Worm (Caenorhabditis elegans) whole organism, young adult: ENCODE data around the gene ham-2.
A peak's percentile ranks its signal among the peaks of the same experiment; 100 is the strongest.

ENCODE experiments used
- B0336.3 ChIP-seq: fragments of 200-800 bp; sonication (Bioruptor generic); IDR thresholded peaks from 2 replicates; pipeline ENCODE4 v1.3.6; 2022; ENCODE audit warnings: missing genetic modification characterization, missing compliant biosample characterization
- D2030.7 ChIP-seq: fragments of 200-800 bp; sonication (Bioruptor generic); IDR thresholded peaks from 2 replicates; pipeline ENCODE4 v1.3.6; 2022; ENCODE audit warnings: missing genetic modification reagents, missing genetic modification characterization, missing compliant biosample characterization
- F22D6.2 ChIP-seq: sonication (generic microtip); optimal IDR thresholded peaks from 2 replicates; lab custom pipeline; 2016; ENCODE audit warnings: mild to moderate bottlenecking, missing genetic modification characterization, missing compliant biosample characterization
- F33H1.4 ChIP-seq: fragments of 200-800 bp; sonication (Bioruptor generic); IDR thresholded peaks from 2 replicates; pipeline ENCODE4 v1.3.6; 2022; ENCODE audit warnings: missing genetic modification reagents, missing genetic modification characterization, missing compliant biosample characterization
- F37B4.10 ChIP-seq: fragments of 200-800 bp; sonication (Bioruptor generic); IDR thresholded peaks from 2 replicates; pipeline ENCODE4 v1.3.6; 2022; ENCODE audit warnings: missing genetic modification characterization, missing compliant biosample characterization
- F39B2.1 ChIP-seq: fragments of 200-800 bp; sonication (Bioruptor generic); IDR thresholded peaks from 2 replicates; pipeline ENCODE4 v1.3.6; 2022; ENCODE audit warnings: missing genetic modification reagents, missing genetic modification characterization, missing compliant biosample characterization
- F49E8.2 ChIP-seq: sonication (generic microtip); optimal IDR thresholded peaks from 3 replicates; lab custom pipeline; 2017; ENCODE audit warnings: missing genetic modification characterization, mild to moderate bottlenecking, missing compliant biosample characterization, antibody characterized with exemption, moderate library complexity; ENCODE audit not compliant: insufficient read depth
- F57C9.4 ChIP-seq: sonication (generic microtip); optimal IDR thresholded peaks from 2 replicates; lab custom pipeline; 2017; ENCODE audit warnings: mild to moderate bottlenecking, missing genetic modification characterization, missing compliant biosample characterization
- akir-1 ChIP-seq: fragments of 200-800 bp; sonication (Bioruptor generic); optimal IDR thresholded peaks from 2 replicates; lab custom pipeline; 2018; ENCODE audit warnings: mild to moderate bottlenecking, missing genetic modification characterization, moderate library complexity, missing compliant biosample characterization
- aptf-2 ChIP-seq: fragments of 200-800 bp; sonication (Bioruptor generic); conservative IDR thresholded peaks from 2 replicates; pipeline ENCODE4 v1.3.6; 2022; ENCODE audit warnings: missing genetic modification reagents, missing genetic modification characterization, missing compliant biosample characterization
- attf-5 ChIP-seq: fragments of 200-800 bp; sonication (Bioruptor generic); optimal IDR thresholded peaks from 2 replicates; lab custom pipeline; 2018; ENCODE audit warnings: mild to moderate bottlenecking, missing genetic modification characterization, missing compliant biosample characterization
- cebp-1 ChIP-seq, 2 experiments: fragments of 200-800 bp in 1 of 2; sonication (Bioruptor generic) in 1 of 2; sonication (generic microtip) in 1 of 2; IDR thresholded peaks in 1 of 2; optimal IDR thresholded peaks in 1 of 2; 2 replicates each; pipeline versions ENCODE4 v1.3.6 to Lab custom; 2017 to 2022; ENCODE audit warnings: missing compliant biosample characterization in 2 of 2, missing genetic modification characterization in 2 of 2, mild to moderate bottlenecking in 1 of 2, missing genetic modification reagents in 1 of 2, moderate library complexity in 1 of 2
- ceh-27 ChIP-seq: fragments of 200-800 bp; sonication (Bioruptor generic); optimal IDR thresholded peaks from 2 replicates; lab custom pipeline; 2018; ENCODE audit warnings: mild to moderate bottlenecking, missing genetic modification characterization, moderate library complexity, missing compliant biosample characterization
- dox-1 ChIP-seq: fragments of 200-800 bp; sonication (Bioruptor generic); IDR thresholded peaks from 2 replicates; pipeline ENCODE4 v1.3.6; 2022; ENCODE audit warnings: missing genetic modification reagents, missing genetic modification characterization, missing compliant biosample characterization
- dpl-1 ChIP-seq: fragments of 150-350 bp; optimal IDR thresholded peaks from 2 replicates; lab custom pipeline; 2014; ENCODE audit warnings: missing biosample characterization, missing genetic modification reagents, missing genetic modification characterization
- efl-1 ChIP-seq: fragments of 150-350 bp; optimal IDR thresholded peaks from 2 replicates; lab custom pipeline; 2014; ENCODE audit warnings: missing biosample characterization, missing genetic modification reagents, missing genetic modification characterization
- lin-54 ChIP-seq: fragments of 200-800 bp; sonication (Bioruptor generic); optimal IDR thresholded peaks from 2 replicates; lab custom pipeline; 2018; ENCODE audit warnings: mild to moderate bottlenecking, missing genetic modification characterization, missing compliant biosample characterization
- nhr-179 ChIP-seq: sonication (generic microtip); optimal IDR thresholded peaks from 2 replicates; lab custom pipeline; 2016; ENCODE audit warnings: mild to moderate bottlenecking, missing genetic modification characterization, missing compliant biosample characterization
- nhr-80 ChIP-seq: sonication (generic microtip); optimal IDR thresholded peaks from 2 replicates; lab custom pipeline; 2016; ENCODE audit warnings: missing genetic modification characterization, missing compliant biosample characterization
- nhr-90 ChIP-seq: sonication (generic microtip); optimal IDR thresholded peaks from 2 replicates; lab custom pipeline; 2016; ENCODE audit warnings: missing genotype, mild to moderate bottlenecking, missing genetic modification characterization, missing compliant biosample characterization
- pha-4 ChIP-seq: fragments of 150-350 bp; sonication (generic microtip); optimal IDR thresholded peaks from 2 replicates; lab custom pipeline; 2014; ENCODE audit warnings: missing biosample characterization, missing genetic modification reagents, missing genetic modification characterization
- repo-1 ChIP-seq: sonication (generic microtip); optimal IDR thresholded peaks from 2 replicates; lab custom pipeline; 2017; ENCODE audit warnings: mild to moderate bottlenecking, missing genetic modification characterization, missing compliant biosample characterization
- snpc-1.3 ChIP-seq: sonication (generic microtip); optimal IDR thresholded peaks from 2 replicates; lab custom pipeline; 2017; ENCODE audit warnings: missing genetic modification characterization, mild to moderate bottlenecking, missing compliant biosample characterization, antibody characterized with exemption, moderate library complexity, missing genotype, missing genetic modification reagents; ENCODE audit not compliant: insufficient read depth
- snpc-4 ChIP-seq, 5 experiments: fragments of 150-350 bp in 1 of 5; sonication (generic microtip) in 4 of 5; optimal IDR thresholded peaks; 2 replicates each; lab custom pipeline; 2014 to 2018; ENCODE audit warnings: missing genetic modification characterization in 5 of 5, missing biosample characterization in 3 of 5, antibody characterized with exemption in 2 of 5, mild to moderate bottlenecking in 2 of 5, missing compliant biosample characterization in 2 of 5, missing genotype in 2 of 5, moderate library complexity in 2 of 5, missing genetic modification reagents in 1 of 5
- zim-3 ChIP-seq: sonication (generic microtip); optimal IDR thresholded peaks from 2 replicates; lab custom pipeline; 2017; ENCODE audit warnings: mild to moderate bottlenecking, missing genetic modification characterization, moderate library complexity, missing compliant biosample characterization
- ztf-22 ChIP-seq: fragments of 200-800 bp; sonication (Bioruptor generic); optimal IDR thresholded peaks from 2 replicates; lab custom pipeline; 2018; ENCODE audit warnings: mild to moderate bottlenecking, missing genetic modification characterization, moderate library complexity, missing compliant biosample characterization
- ztf-25 ChIP-seq: fragments of 200-800 bp; sonication (Bioruptor generic); IDR thresholded peaks from 2 replicates; pipeline ENCODE4 v1.3.6; 2022; ENCODE audit warnings: missing genetic modification reagents, missing genetic modification characterization, missing compliant biosample characterization
- ztf-6 ChIP-seq: fragments of 200-800 bp; sonication (Bioruptor generic); IDR thresholded peaks from 2 replicates; pipeline ENCODE4 v1.3.6; 2022; ENCODE audit warnings: missing genetic modification reagents, missing genetic modification characterization, missing compliant biosample characterization

The ham-2 gene

ce11 chrX:4553491-4553890 lies 994 bp upstream of the ham-2 start:
- TF ChIP-seq cebp-1 (GFP tag; IDR thresholded peaks at IDR 0.05; lab: Robert Waterston, UW): no peak
- peak; percentile 39 for TF ChIP-seq cebp-1 (tag; optimal IDR thresholded peaks at IDR 0.05; lab: Kevin White, UChicago)
- no peak for TF ChIP-seq F57C9.4
- no peak for TF ChIP-seq F22D6.2 (tag; lab: Kevin White, UChicago)

- TF ChIP-seq lin-54 (no peak), ztf-25 (no peak), dpl-1 (GFP tag; lab: Kevin White, UChicago) (no peak), attf-5 (no peak), aptf-2 (GFP tag; lab: Robert Waterston, UW) (no peak)
These were observed 1.5 kb downstream of the ham-2 start for ce11 chrX:4556028-4556427.

ce11 chrX:4561863-4562262 lies 7.4 kb downstream of the ham-2 start, which contains the start of gene C05E11.6:
Gene C05E11.6, plus strand, starts transcription at chrX:4562163.
- TF ChIP-seq ztf-6 (GFP tag; lab: Robert Waterston, UW) (no peak), snpc-4 (GFP tag; optimal IDR thresholded peaks at IDR 0.05; lab: Kevin White, UChicago) (no peak), snpc-4 (tag; optimal IDR thresholded peaks at IDR 0.05; lab: Kevin White, UChicago) (no peak), repo-1 (tag; lab: Kevin White, UChicago) (no peak), F49E8.2 (no peak), akir-1 (no peak), snpc-1.3 (tag; lab: Kevin White, UChicago) (no peak), B0336.3 (GFP tag; lab: Robert Waterston, UW) (no peak)

- TF ChIP-seq ceh-27 (GFP tag; lab: Kevin White, UChicago) (no peak), zim-3 (no peak), F33H1.4 (GFP tag; lab: Robert Waterston, UW) (no peak), F37B4.10 (GFP tag; lab: Robert Waterston, UW) (no peak), efl-1 (GFP tag; lab: Kevin White, UChicago) (no peak)
- TF ChIP-seq, all 124 proteins: peak for 0
These were observed 7.8 kb downstream of the ham-2 start for ce11 chrX:4562288-4562687.

- TF ChIP-seq nhr-179 (tag; lab: Kevin White, UChicago): no peak
- TF ChIP-seq ztf-22 (GFP tag; lab: Kevin White, UChicago): peak; percentile 0
- no peak for TF ChIP-seq D2030.7
- TF ChIP-seq F39B2.1 (GFP tag; lab: Robert Waterston, UW): no peak
- peak; percentile 91 for TF ChIP-seq nhr-80
- 0 out of 2 replicates have a peak, but pooled peaks have one; percentile 26 for TF ChIP-seq dox-1 (GFP tag; lab: Robert Waterston, UW)
These were observed 10.3 kb downstream of the ham-2 start, which contains the start of gene amt-4 for ce11 chrX:4564717-4565316. Gene amt-4, plus strand, starts transcription at chrX:4565302.

ce11 chrX:4567110-4567509 lies 12.6 kb downstream of the ham-2 start:
- TF ChIP-seq pha-4: peak; percentile 15
- peak; percentile 74 for TF ChIP-seq nhr-80
- TF ChIP-seq nhr-90 (tag; lab: Kevin White, UChicago): no peak
